Worm (Caenorhabditis elegans): ENCODE measurements around the gene C10F3.7.

DNA sequence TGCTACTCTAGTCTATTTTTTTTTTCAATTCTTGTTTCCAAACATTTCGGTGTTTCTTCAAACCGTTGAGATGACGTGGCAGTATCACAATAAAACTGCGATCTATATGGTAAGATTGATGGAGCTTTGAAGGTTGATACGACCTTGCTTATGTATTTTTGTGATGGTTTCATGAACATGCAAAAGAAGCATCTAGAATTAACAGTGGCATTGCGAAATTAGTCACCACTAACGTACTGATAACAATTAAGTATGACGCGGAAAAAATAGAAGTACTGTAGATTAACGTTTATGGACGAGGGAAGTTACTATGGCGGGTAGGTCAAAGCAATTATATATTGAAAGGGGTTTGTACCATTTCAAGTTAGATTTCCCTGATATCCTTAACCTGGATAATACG is 25.7 kb upstream of the C10F3.7 start:
- TF ChIP-seq ceh-32 (tag; optimal IDR thresholded peaks at IDR 0.05; ENCODE audit: poor library complexity): no peak
- TF ChIP-seq nhr-76 (tag; optimal IDR thresholded peaks at IDR 0.05): no peak
- TF ChIP-seq unc-130 (GFP tag; optimal IDR thresholded peaks at IDR 0.05): no peak
- TF ChIP-seq nhr-237 (tag; optimal IDR thresholded peaks at IDR 0.05): no peak
- TF ChIP-seq unc-62 (GFP tag; optimal IDR thresholded peaks at IDR 0.05 in 1 of 2): no peak
- TF ChIP-seq unc-62 (tag; optimal IDR thresholded peaks at IDR 0.05): no peak
- TF ChIP-seq duxl-1 (tag; optimal IDR thresholded peaks at IDR 0.05; ENCODE audit: poor library complexity): no peak
- no peak for TF ChIP-seq nhr-28 (tag; optimal IDR thresholded peaks at IDR 0.05)
- TF ChIP-seq ctbp-1 (GFP tag; IDR thresholded peaks at IDR 0.05): no peak
- no peak for TF ChIP-seq lin-13 (GFP tag; optimal IDR thresholded peaks at IDR 0.05)
- no peak for TF ChIP-seq zag-1 (tag; optimal IDR thresholded peaks at IDR 0.05)
- no peak for TF ChIP-seq hif-1 (tag; optimal IDR thresholded peaks at IDR 0.05)
- no peak for TF ChIP-seq ZK337.2 (GFP tag; IDR thresholded peaks at IDR 0.05)
- TF ChIP-seq unc-39 (tag; optimal IDR thresholded peaks at IDR 0.05): no peak

Data from whole organism, L4 larva.